Fruit fly (Drosophila melanogaster): ENCODE data around the gene beg.

- no peak for TF ChIP-seq fru (GFP tag; optimal IDR thresholded peaks at IDR 0.05)
- no peak for TF ChIP-seq Myc (optimal IDR thresholded peaks at IDR 0.05)
- no peak for TF ChIP-seq HLH106 (tag; optimal IDR thresholded peaks at IDR 0.05)
- TF ChIP-seq woc (GFP tag; optimal IDR thresholded peaks at IDR 0.05): no peak
- no peak for TF ChIP-seq Sp1 (GFP tag; optimal IDR thresholded peaks at IDR 0.05)
- no peak for TF ChIP-seq rgr (GFP tag; optimal IDR thresholded peaks at IDR 0.05)
- no peak for TF ChIP-seq lola (GFP tag; optimal IDR thresholded peaks at IDR 0.05)
- TF ChIP-seq N (GFP tag; optimal IDR thresholded peaks at IDR 0.05): no peak
- TF ChIP-seq psq (GFP tag; optimal IDR thresholded peaks at IDR 0.05): no peak
- TF ChIP-seq Abd-B (GFP tag; optimal IDR thresholded peaks at IDR 0.05): no peak
- no peak for TF ChIP-seq dsf (GFP tag; optimal IDR thresholded peaks at IDR 0.05; ENCODE audit: borderline replicate concordance)
- no peak for TF ChIP-seq CG9705 (GFP tag; optimal IDR thresholded peaks at IDR 0.05)
- TF ChIP-seq tai (GFP tag; optimal IDR thresholded peaks at IDR 0.05): no peak
These were observed 48.1 kb upstream of the beg start for dm6 chr3L:16987347-16987746.
